ENCODE assay signal across 2 fruit fly cellular contexts in genomic region chr3L:7960707-7961695, dm6.
TF ChIP-seq lines count a peak whose summit lies in the region.

No protein-coding gene starts in this region.

TF ChIP-seq in whole organism, adult, 20 proteins besides CTCF, POLR2A, EP300 and RAD21 (continued from another document):
- TF ChIP-seq CG5204 (GFP tag; optimal IDR thresholded peaks at IDR 0.05; lab: Kevin White, UChicago) (no peak), Crg-1 (GFP tag; optimal IDR thresholded peaks at IDR 0.05; lab: Kevin White, UChicago) (no peak)
TF ChIP-seq in whole organism, adult: peak in this region for 11.

TF ChIP-seq in whole organism, embryonic, 481 proteins besides CTCF, POLR2A, EP300 and RAD21 (continued from another document and continues in another):
- peak; percentile 52 for TF ChIP-seq CG33557 (GFP tag; optimal IDR thresholded peaks at IDR 0.05; lab: Kevin White, UChicago)
- no peak for TF ChIP-seq CG6765 (GFP tag; optimal IDR thresholded peaks at IDR 0.05; lab: Kevin White, UChicago)
- peak; percentile 25 for TF ChIP-seq lbe (GFP tag; optimal IDR thresholded peaks at IDR 0.05; lab: Kevin White, UChicago)
- no peak for TF ChIP-seq CG17802 (tag; optimal IDR thresholded peaks at IDR 0.05; lab: Kevin White, UChicago)
- peak; percentile 63 for TF ChIP-seq CG2202 (tag; optimal IDR thresholded peaks at IDR 0.05; lab: Kevin White, UChicago)
- peak; percentile 20 for TF ChIP-seq CG15514 (GFP tag; optimal IDR thresholded peaks at IDR 0.05; lab: Kevin White, UChicago)
- peak; percentile 24 for TF ChIP-seq CG1529 (GFP tag; optimal IDR thresholded peaks at IDR 0.05; lab: Kevin White, UChicago)
- TF ChIP-seq CG17359 (tag; optimal IDR thresholded peaks at IDR 0.05; lab: Kevin White, UChicago): peak; percentile 1
- TF ChIP-seq CG10565 (GFP tag; optimal IDR thresholded peaks at IDR 0.05; lab: Kevin White, UChicago): no peak
- TF ChIP-seq onecut (GFP tag; IDR thresholded peaks at IDR 0.05; lab: Robert Waterston, UW): peak; percentile 16; the same call in 1 of the 2 replicates
- TF ChIP-seq CG10543 (GFP tag; optimal IDR thresholded peaks at IDR 0.05; lab: Kevin White, UChicago): no peak
- no peak for TF ChIP-seq D (optimal IDR thresholded peaks at IDR 0.05; lab: Kevin White, UChicago)
- TF ChIP-seq D (GFP tag; optimal IDR thresholded peaks at IDR 0.05; lab: Kevin White, UChicago): peak; percentile 20
- peak; percentile 91 for TF ChIP-seq Ets65A (GFP tag; lab: Kevin White, UChicago)
- TF ChIP-seq CG1602 (GFP tag; optimal IDR thresholded peaks at IDR 0.05; lab: Kevin White, UChicago): no peak
- TF ChIP-seq unpg (GFP tag; optimal IDR thresholded peaks at IDR 0.05; lab: Kevin White, UChicago): peak; percentile 2
- TF ChIP-seq sens-2 (GFP tag; IDR thresholded peaks at IDR 0.05; lab: Robert Waterston, UW): peak; percentile 28; the same call in 1 of the 2 replicates
- TF ChIP-seq cwo (GFP tag; optimal IDR thresholded peaks at IDR 0.05; lab: Kevin White, UChicago): peak; percentile 26
- TF ChIP-seq CG18764 (GFP tag; optimal IDR thresholded peaks at IDR 0.05; lab: Kevin White, UChicago): peak; percentile 17
- TF ChIP-seq lola (GFP tag; optimal IDR thresholded peaks at IDR 0.05; lab: Kevin White, UChicago): peak in 1 of 3 experiments; percentile 17
- TF ChIP-seq Lhr (GFP tag; optimal IDR thresholded peaks at IDR 0.05; lab: Kevin White, UChicago): peak; percentile 23
- TF ChIP-seq CG2875 (GFP tag; optimal IDR thresholded peaks at IDR 0.05; lab: Kevin White, UChicago): peak; percentile 13
- TF ChIP-seq CG17328 (GFP tag; IDR thresholded peaks at IDR 0.05; lab: Robert Waterston, UW): peak; percentile 24; the same call in 1 of the 2 replicates
- TF ChIP-seq Nf-YB (GFP tag; optimal IDR thresholded peaks at IDR 0.05; lab: Kevin White, UChicago): peak; percentile 39
- TF ChIP-seq Lim3 (GFP tag; IDR thresholded peaks at IDR 0.05; lab: Robert Waterston, UW): peak; percentile 72; the same call in 1 of the 2 replicates
- TF ChIP-seq tx (GFP tag; optimal IDR thresholded peaks at IDR 0.05; lab: Kevin White, UChicago): no peak
- TF ChIP-seq dati (GFP tag; IDR thresholded peaks at IDR 0.05; lab: Robert Waterston, UW): peak; percentile 10; the same call in 1 of the 2 replicates
- peak; percentile 75 for TF ChIP-seq sug (tag; optimal IDR thresholded peaks at IDR 0.05; lab: Kevin White, UChicago)
- TF ChIP-seq Blimp-1 (GFP tag; optimal IDR thresholded peaks at IDR 0.05; lab: Kevin White, UChicago): peak; percentile 30
- no peak for TF ChIP-seq CG30431 (GFP tag; optimal IDR thresholded peaks at IDR 0.05; lab: Kevin White, UChicago)
- TF ChIP-seq CG9727 (GFP tag; optimal IDR thresholded peaks at IDR 0.05; lab: Kevin White, UChicago): peak; percentile 45
- peak; percentile 11 for TF ChIP-seq wek (GFP tag; optimal IDR thresholded peaks at IDR 0.05; lab: Kevin White, UChicago)
- peak; percentile 11 for TF ChIP-seq bcd (GFP tag; optimal IDR thresholded peaks at IDR 0.05; lab: Kevin White, UChicago)
- peak; percentile 33 for TF ChIP-seq Nf-YC (tag; optimal IDR thresholded peaks at IDR 0.05; lab: Kevin White, UChicago)
- peak; percentile 13 for TF ChIP-seq grau (tag; optimal IDR thresholded peaks at IDR 0.05; lab: Kevin White, UChicago)
- peak; percentile 65 for TF ChIP-seq CG13894 (tag; optimal IDR thresholded peaks at IDR 0.05; lab: Kevin White, UChicago)
- TF ChIP-seq gem (tag; optimal IDR thresholded peaks at IDR 0.05; lab: Kevin White, UChicago): peak; percentile 5
- TF ChIP-seq CG17568 (GFP tag; optimal IDR thresholded peaks at IDR 0.05; lab: Kevin White, UChicago): peak; percentile 19
- TF ChIP-seq CG31441 (GFP tag; IDR thresholded peaks at IDR 0.05; lab: Robert Waterston, UW): no peak
- no peak for TF ChIP-seq Meics (GFP tag; optimal IDR thresholded peaks at IDR 0.05; lab: Kevin White, UChicago)
- no peak for TF ChIP-seq CG12299 (tag; optimal IDR thresholded peaks at IDR 0.05; lab: Kevin White, UChicago)
- TF ChIP-seq repo (GFP tag; optimal IDR thresholded peaks at IDR 0.05; lab: Kevin White, UChicago): peak; percentile 12
- peak; percentile 5 for TF ChIP-seq CG8924 (tag; optimal IDR thresholded peaks at IDR 0.05; lab: Kevin White, UChicago)
- TF ChIP-seq Camta (GFP tag; optimal IDR thresholded peaks at IDR 0.05; lab: Kevin White, UChicago): peak; percentile 43
- peak; percentile 32 for TF ChIP-seq CG10209 (GFP tag; optimal IDR thresholded peaks at IDR 0.05; lab: Kevin White, UChicago)
- TF ChIP-seq zfh1 (GFP tag; IDR thresholded peaks at IDR 0.05; lab: Robert Waterston, UW): peak; percentile 52; the same call in 2 of the 3 replicates
- TF ChIP-seq fu2 (GFP tag; optimal IDR thresholded peaks at IDR 0.05; lab: Kevin White, UChicago): no peak
- no peak for TF ChIP-seq CG10431 (GFP tag; optimal IDR thresholded peaks at IDR 0.05; lab: Kevin White, UChicago)
- peak; percentile 55 for TF ChIP-seq corto (GFP tag; optimal IDR thresholded peaks at IDR 0.05; lab: Kevin White, UChicago)
- peak; percentile 27 for TF ChIP-seq Mes4 (GFP tag; optimal IDR thresholded peaks at IDR 0.05; lab: Kevin White, UChicago)
- TF ChIP-seq CG8290 (GFP tag; optimal IDR thresholded peaks at IDR 0.05; lab: Kevin White, UChicago): no peak
- TF ChIP-seq CG8290 (tag; optimal IDR thresholded peaks at IDR 0.05; lab: Kevin White, UChicago): peak; percentile 40 to 44
- peak; percentile 45 for TF ChIP-seq CG15269 (tag; optimal IDR thresholded peaks at IDR 0.05; lab: Kevin White, UChicago)
- peak; percentile 32 for TF ChIP-seq Hmr (GFP tag; optimal IDR thresholded peaks at IDR 0.05; lab: Kevin White, UChicago)
- TF ChIP-seq lov (optimal IDR thresholded peaks at IDR 0.05; lab: Kevin White, UChicago): no peak
- TF ChIP-seq lov (GFP tag; IDR thresholded peaks at IDR 0.05; lab: Robert Waterston, UW): peak; percentile 48; the same call in 1 of the 3 replicates
- TF ChIP-seq CG7372 (GFP tag; IDR thresholded peaks at IDR 0.05; lab: Robert Waterston, UW): peak; percentile 40; the same call in 1 of the 2 replicates
- TF ChIP-seq Sox100B (GFP tag; optimal IDR thresholded peaks at IDR 0.05; lab: Kevin White, UChicago): peak; percentile 31
- TF ChIP-seq Aef1 (GFP tag; IDR thresholded peaks at IDR 0.05; lab: Robert Waterston, UW): no peak
- TF ChIP-seq CG14710 (tag; optimal IDR thresholded peaks at IDR 0.05; lab: Kevin White, UChicago): peak; percentile 4
- peak; percentile 7 for TF ChIP-seq CG16863 (GFP tag; optimal IDR thresholded peaks at IDR 0.05; lab: Kevin White, UChicago)
- TF ChIP-seq H2.0 (GFP tag; IDR thresholded peaks at IDR 0.05; lab: Robert Waterston, UW): no peak
- TF ChIP-seq CG3281 (GFP tag; optimal IDR thresholded peaks at IDR 0.05; lab: Kevin White, UChicago): peak; percentile 65
- no peak for TF ChIP-seq vvl (GFP tag; IDR thresholded peaks at IDR 0.05; lab: Robert Waterston, UW)
- no peak for TF ChIP-seq Rx (GFP tag; IDR thresholded peaks at IDR 0.05; lab: Robert Waterston, UW)
- TF ChIP-seq kah (GFP tag; optimal IDR thresholded peaks at IDR 0.05; lab: Kevin White, UChicago): no peak
- TF ChIP-seq mam (GFP tag; optimal IDR thresholded peaks at IDR 0.05; lab: Kevin White, UChicago): no peak
- peak; percentile 61 for TF ChIP-seq kni (GFP tag; optimal IDR thresholded peaks at IDR 0.05; lab: Kevin White, UChicago)
- no peak for TF ChIP-seq Optix (GFP tag; IDR thresholded peaks at IDR 0.05; lab: Robert Waterston, UW)
- TF ChIP-seq sim (GFP tag; IDR thresholded peaks at IDR 0.05; lab: Robert Waterston, UW): 0 out of 2 replicates have a peak, but pooled peaks have one; percentile 45
- TF ChIP-seq CG1233 (GFP tag; optimal IDR thresholded peaks at IDR 0.05; lab: Kevin White, UChicago): peak; percentile 12
- peak; percentile 18 for TF ChIP-seq fd64A (GFP tag; optimal IDR thresholded peaks at IDR 0.05; lab: Kevin White, UChicago)
- no peak for TF ChIP-seq jumu (GFP tag; optimal IDR thresholded peaks at IDR 0.05; lab: Kevin White, UChicago)
- peak in 1 of 2 experiments; percentile 32 for TF ChIP-seq bsh (GFP tag; optimal IDR thresholded peaks at IDR 0.05; lab: Kevin White, UChicago)
- TF ChIP-seq dmrt11E (tag; optimal IDR thresholded peaks at IDR 0.05; lab: Kevin White, UChicago): peak; percentile 36
- peak; percentile 43 for TF ChIP-seq CG1603 (tag; optimal IDR thresholded peaks at IDR 0.05; lab: Kevin White, UChicago)
- TF ChIP-seq Max (GFP tag; optimal IDR thresholded peaks at IDR 0.05; lab: Kevin White, UChicago): no peak
- peak in 1 of 2 experiments; percentile 47 for TF ChIP-seq Pdp1 (GFP tag; optimal IDR thresholded peaks at IDR 0.05; lab: Kevin White, UChicago)
- no peak for TF ChIP-seq sc (optimal IDR thresholded peaks at IDR 0.05; lab: Kevin White, UChicago)
- TF ChIP-seq sc (GFP tag; optimal IDR thresholded peaks at IDR 0.05; lab: Kevin White, UChicago): peak; percentile 42
- 0 out of 3 replicates have a peak, but pooled peaks have one; percentile 40 for TF ChIP-seq z (GFP tag; IDR thresholded peaks at IDR 0.05; lab: Robert Waterston, UW)
- peak; percentile 15 for TF ChIP-seq nau (GFP tag; optimal IDR thresholded peaks at IDR 0.05; lab: Kevin White, UChicago)
- TF ChIP-seq CG34376 (GFP tag; optimal IDR thresholded peaks at IDR 0.05; lab: Kevin White, UChicago): peak; percentile 88
- TF ChIP-seq twi (tag; optimal IDR thresholded peaks at IDR 0.05; lab: Kevin White, UChicago): no peak
- no peak for TF ChIP-seq Dfd (GFP tag; optimal IDR thresholded peaks at IDR 0.05; lab: Kevin White, UChicago)
- TF ChIP-seq pnt (GFP tag; optimal IDR thresholded peaks at IDR 0.05; lab: Kevin White, UChicago): no peak
- TF ChIP-seq ATbp (GFP tag; optimal IDR thresholded peaks at IDR 0.05; lab: Kevin White, UChicago): peak; percentile 49
- TF ChIP-seq grn (GFP tag; optimal IDR thresholded peaks at IDR 0.05; lab: Kevin White, UChicago): peak; percentile 44
- peak; percentile 76 for TF ChIP-seq Med (GFP tag; lab: Kevin White, UChicago)
- TF ChIP-seq bbx (GFP tag; IDR thresholded peaks at IDR 0.05; lab: Robert Waterston, UW; ENCODE audit: partially characterized antibody): no peak
- TF ChIP-seq YL-1 (GFP tag; optimal IDR thresholded peaks at IDR 0.05; lab: Kevin White, UChicago): peak; percentile 15
- peak; percentile 20 for TF ChIP-seq odd (GFP tag; optimal IDR thresholded peaks at IDR 0.05; lab: Kevin White, UChicago)
- TF ChIP-seq Hr51 (GFP tag; optimal IDR thresholded peaks at IDR 0.05; lab: Kevin White, UChicago): peak in 1 of 2 experiments; percentile 27
- peak; percentile 51 for TF ChIP-seq CG3407 (GFP tag; optimal IDR thresholded peaks at IDR 0.05; lab: Kevin White, UChicago)
- TF ChIP-seq CG8478 (optimal IDR thresholded peaks at IDR 0.05; lab: Kevin White, UChicago): no peak
- peak; percentile 28 for TF ChIP-seq Side (GFP tag; optimal IDR thresholded peaks at IDR 0.05; lab: Kevin White, UChicago)
- TF ChIP-seq CG31388 (GFP tag; optimal IDR thresholded peaks at IDR 0.05; lab: Kevin White, UChicago): no peak
- no peak for TF ChIP-seq dpn (GFP tag; optimal IDR thresholded peaks at IDR 0.05; lab: Kevin White, UChicago)
- TF ChIP-seq CG17385 (GFP tag; optimal IDR thresholded peaks at IDR 0.05; lab: Kevin White, UChicago): peak; percentile 4
- TF ChIP-seq CG33213 (GFP tag; optimal IDR thresholded peaks at IDR 0.05; lab: Kevin White, UChicago): peak; percentile 24
- peak; percentile 67 for TF ChIP-seq otp (GFP tag; IDR thresholded peaks at IDR 0.05; lab: Robert Waterston, UW)
- no peak for TF ChIP-seq CG4282 (GFP tag; optimal IDR thresholded peaks at IDR 0.05; lab: Kevin White, UChicago)
- TF ChIP-seq CG11560 (tag; IDR thresholded peaks at IDR 0.05; lab: Robert Waterston, UW): no peak
- TF ChIP-seq Vsx1 (GFP tag; optimal IDR thresholded peaks at IDR 0.05; lab: Kevin White, UChicago): peak; percentile 66
- peak; percentile 9 for TF ChIP-seq CG8359 (GFP tag; optimal IDR thresholded peaks at IDR 0.05; lab: Kevin White, UChicago; ENCODE audit: borderline replicate concordance)
- peak; percentile 39 for TF ChIP-seq scrt (GFP tag; optimal IDR thresholded peaks at IDR 0.05; lab: Kevin White, UChicago)
- no peak for TF ChIP-seq CG7745 (tag; optimal IDR thresholded peaks at IDR 0.05; lab: Kevin White, UChicago)
- TF ChIP-seq lab (GFP tag; optimal IDR thresholded peaks at IDR 0.05; lab: Kevin White, UChicago): peak; percentile 13
- TF ChIP-seq Dad (GFP tag; optimal IDR thresholded peaks at IDR 0.05; lab: Kevin White, UChicago): no peak
- TF ChIP-seq CG12071 (GFP tag; optimal IDR thresholded peaks at IDR 0.05; lab: Kevin White, UChicago): peak; percentile 43
- no peak for TF ChIP-seq CG34422 (GFP tag; IDR thresholded peaks at IDR 0.05; lab: Robert Waterston, UW)
- TF ChIP-seq Scr (GFP tag; IDR thresholded peaks at IDR 0.05; lab: Robert Waterston, UW; ENCODE audit: partially characterized antibody): no peak
- no peak for TF ChIP-seq HLH54F (GFP tag; optimal IDR thresholded peaks at IDR 0.05; lab: Kevin White, UChicago)
- no peak for TF ChIP-seq CG7357 (GFP tag; IDR thresholded peaks at IDR 0.05; lab: Robert Waterston, UW)
- TF ChIP-seq CG9876 (GFP tag; optimal IDR thresholded peaks at IDR 0.05; lab: Kevin White, UChicago): no peak
- 0 out of 3 replicates have a peak, but pooled peaks have one; percentile 26 for TF ChIP-seq CG17361 (GFP tag; IDR thresholded peaks at IDR 0.05; lab: Robert Waterston, UW)
- peak; percentile 62 for TF ChIP-seq sqz (GFP tag; optimal IDR thresholded peaks at IDR 0.05; lab: Kevin White, UChicago)
- peak; percentile 45 for TF ChIP-seq CG15601 (tag; optimal IDR thresholded peaks at IDR 0.05; lab: Kevin White, UChicago)
- peak; percentile 53 for TF ChIP-seq B-H2 (GFP tag; optimal IDR thresholded peaks at IDR 0.05; lab: Kevin White, UChicago)
- TF ChIP-seq CrebB (tag; optimal IDR thresholded peaks at IDR 0.05; lab: Kevin White, UChicago): no peak
- no peak for TF ChIP-seq tna (GFP tag; IDR thresholded peaks at IDR 0.05; lab: Robert Waterston, UW; ENCODE audit: partially characterized antibody)
- TF ChIP-seq Xrp1 (GFP tag; IDR thresholded peaks at IDR 0.05; lab: Robert Waterston, UW): peak; percentile 64
- TF ChIP-seq ci (GFP tag; IDR thresholded peaks at IDR 0.05; lab: Robert Waterston, UW): 0 out of 3 replicates have a peak, but pooled peaks have one; percentile 22
- no peak for TF ChIP-seq CG3065 (GFP tag; optimal IDR thresholded peaks at IDR 0.05; lab: Kevin White, UChicago)
- TF ChIP-seq eve (GFP tag; optimal IDR thresholded peaks at IDR 0.05; lab: Kevin White, UChicago): peak in 1 of 2 experiments; percentile 3
- TF ChIP-seq gcm (GFP tag; optimal IDR thresholded peaks at IDR 0.05; lab: Kevin White, UChicago): peak; percentile 14
- no peak for TF ChIP-seq Atf3 (GFP tag; optimal IDR thresholded peaks at IDR 0.05; lab: Kevin White, UChicago)
- TF ChIP-seq sd (tag; optimal IDR thresholded peaks at IDR 0.05; lab: Kevin White, UChicago): peak; percentile 57
- TF ChIP-seq zfh2 (GFP tag; optimal IDR thresholded peaks at IDR 0.05; lab: Kevin White, UChicago): no peak
